Worm (Caenorhabditis elegans): ENCODE measurements around the gene rab-6.1.

Gene rab-6.1

ce11 chrIII:8981847-8982479 is 23.8 kb downstream of the rab-6.1 start, which contains the start of gene pde-2 (continued):
- TF ChIP-seq nhr-41 (GFP tag; IDR thresholded peaks at IDR 0.05) (no peak), ceh-32 (tag; optimal IDR thresholded peaks at IDR 0.05; ENCODE audit: poor library complexity) (no peak), zfp-2 (tag; optimal IDR thresholded peaks at IDR 0.05) (no peak), ZK337.2 (GFP tag; IDR thresholded peaks at IDR 0.05) (no peak), cey-2 (tag; optimal IDR thresholded peaks at IDR 0.05; ENCODE audit: borderline replicate concordance, insufficient read depth) (no peak), dmd-8 (GFP tag; IDR thresholded peaks at IDR 0.05) (no peak), nhr-102 (tag; optimal IDR thresholded peaks at IDR 0.05) (no peak), daf-12 (tag; optimal IDR thresholded peaks at IDR 0.05) (no peak), nhr-11 (tag; optimal IDR thresholded peaks at IDR 0.05) (peak; percentile 41), Y105C5A.15 (GFP tag; IDR thresholded peaks at IDR 0.05) (no peak), duxl-1 (tag; optimal IDR thresholded peaks at IDR 0.05; ENCODE audit: poor library complexity) (no peak), pqm-1 (tag; optimal IDR thresholded peaks at IDR 0.05) (no peak), ces-1 (GFP tag; optimal IDR thresholded peaks at IDR 0.05) (peak; percentile 51), egl-27 (tag; optimal IDR thresholded peaks at IDR 0.05) (no peak), mdt-29 (GFP tag; IDR thresholded peaks at IDR 0.05) (no peak), rbr-2 (tag; optimal IDR thresholded peaks at IDR 0.05) (peak; percentile 52), snpc-4 (tag; optimal IDR thresholded peaks at IDR 0.05) (no peak), nhr-6 (tag; optimal IDR thresholded peaks at IDR 0.05) (no peak), egl-43 (GFP tag; IDR thresholded peaks at IDR 0.05) (no peak), zfp-3 (GFP tag; conservative IDR thresholded peaks at IDR 0.05) (no peak; the same call in 1 of the 2 replicates), zag-1 (tag; optimal IDR thresholded peaks at IDR 0.05) (no peak), hlh-30 (tag; optimal IDR thresholded peaks at IDR 0.05; ENCODE audit: insufficient read depth) (peak; percentile 32), vab-7 (GFP tag; IDR thresholded peaks at IDR 0.05) (no peak), nhr-25 (tag; optimal IDR thresholded peaks at IDR 0.05; ENCODE audit: borderline replicate concordance, insufficient read depth) (peak; percentile 30), saeg-2 (GFP tag; IDR thresholded peaks at IDR 0.05) (no peak), set-16 (GFP tag; IDR thresholded peaks at IDR 0.05) (peak; percentile 39), fkh-10 (GFP tag; optimal IDR thresholded peaks at IDR 0.05) (peak; percentile 70), daf-16 (GFP tag; optimal IDR thresholded peaks at IDR 0.05) (no peak), daf-16 (tag; optimal IDR thresholded peaks at IDR 0.05) (no peak), jun-1 (tag; optimal IDR thresholded peaks at IDR 0.05) (no peak), F44E2.7 (GFP tag; IDR thresholded peaks at IDR 0.05) (no peak), lin-15B (tag; optimal IDR thresholded peaks at IDR 0.05) (no peak), lsy-2 (tag; optimal IDR thresholded peaks at IDR 0.05) (peak in 1 of 2 experiments; percentile 76), F10B5.3 (tag; optimal IDR thresholded peaks at IDR 0.05) (no peak), nhr-76 (tag; optimal IDR thresholded peaks at IDR 0.05) (no peak), nhr-10 (tag; optimal IDR thresholded peaks at IDR 0.05) (no peak), hmg-1.1 (GFP tag; IDR thresholded peaks at IDR 0.05) (peak; percentile 40; the same call in 1 of the 2 replicates), dve-1 (tag; optimal IDR thresholded peaks at IDR 0.05; ENCODE audit: insufficient read depth) (no peak), nhr-48 (tag; optimal IDR thresholded peaks at IDR 0.05) (no peak), mxl-2 (GFP tag; conservative IDR thresholded peaks at IDR 0.05) (no peak), ZK546.5 (tag; optimal IDR thresholded peaks at IDR 0.05) (no peak), aha-1 (tag) (peak; percentile 78), ctbp-1 (GFP tag; IDR thresholded peaks at IDR 0.05) (peak; percentile 76), dmd-9 (GFP tag; IDR thresholded peaks at IDR 0.05) (no peak), lin-29 (GFP tag; IDR thresholded peaks at IDR 0.05) (no peak), Y48G9A.11 (GFP tag; IDR thresholded peaks at IDR 0.05) (no peak), lin-13 (GFP tag; optimal IDR thresholded peaks at IDR 0.05) (no peak)

Data from whole organism, L4 larva.